Worm (Caenorhabditis elegans) whole organism, L3 larva: ENCODE data around the gene Y38F1A.4.

Source experiments
- R02D3.7 ChIP-seq: fragments of 150-350 bp; optimal IDR thresholded peaks from 2 replicates; lab custom pipeline; 2014; ENCODE audit warnings: missing biosample characterization, missing genetic modification characterization
- lin-15B ChIP-seq: fragments of 150-350 bp; optimal IDR thresholded peaks from 2 replicates; lab custom pipeline; 2014; ENCODE audit warnings: missing biosample characterization, missing genetic modification characterization
- nfya-1 ChIP-seq: sonication (generic microtip); optimal IDR thresholded peaks from 2 replicates; lab custom pipeline; 2017; ENCODE audit warnings: missing genetic modification characterization, mild to moderate bottlenecking, missing compliant biosample characterization, antibody characterized with exemption, moderate library complexity; ENCODE audit not compliant: insufficient read depth

Gene Y38F1A.4

ce11 chrII:12918960-12919553 is 50.5 kb downstream of the Y38F1A.4 start, which contains the start of the genes F58G1.2 and wago-4:
Gene F58G1.2, minus strand, starts transcription at chrII:12919010.
Gene wago-4, plus strand, starts transcription at chrII:12919551.
- peak; percentile 61 for TF ChIP-seq lin-15B (tag; lab: Kevin White, UChicago)
- TF ChIP-seq nfya-1: no peak
- peak; percentile 88 for TF ChIP-seq R02D3.7
